Worm (Caenorhabditis elegans) whole organism, young adult: Measurements from ENCODE around the gene ttc-37.

ENCODE experiments used
- B0261.1 ChIP-seq: sonication (generic microtip); optimal IDR thresholded peaks from 2 replicates; lab custom pipeline; 2016; ENCODE audit warnings: mild to moderate bottlenecking, missing genetic modification characterization, moderate library complexity, missing compliant biosample characterization
- K11D2.4 ChIP-seq: fragments of 200-800 bp; sonication (Bioruptor generic); IDR thresholded peaks from 2 replicates; pipeline ENCODE4 v1.3.6; 2022; ENCODE audit warnings: missing genetic modification reagents, missing genetic modification characterization, missing compliant biosample characterization
- ZK185.1 ChIP-seq: sonication (generic microtip); optimal IDR thresholded peaks from 2 replicates; lab custom pipeline; 2016; ENCODE audit warnings: mild to moderate bottlenecking, missing genetic modification characterization, missing compliant biosample characterization; ENCODE audit not compliant: poor library complexity, severe bottlenecking
- ama-1 ChIP-seq, 3 experiments: fragments of 150-350 bp in 1 of 3; sonication (generic microtip) in 2 of 3; optimal IDR thresholded peaks; 2 replicates each; lab custom pipeline; 2014 to 2018; ENCODE audit warnings: missing biosample characterization in 2 of 3, missing genetic modification characterization in 2 of 3, missing genetic modification reagents in 2 of 3
- die-1 ChIP-seq: sonication (generic microtip); optimal IDR thresholded peaks from 2 replicates; lab custom pipeline; 2016; ENCODE audit warnings: missing genotype, mild to moderate bottlenecking, missing genetic modification characterization, missing compliant biosample characterization
- hlh-26 ChIP-seq: fragments of 200-800 bp; sonication (Bioruptor generic); conservative IDR thresholded peaks from 2 replicates; pipeline ENCODE4 v1.3.6; 2022; ENCODE audit warnings: missing genetic modification reagents, missing genetic modification characterization, missing compliant biosample characterization
- hmg-20 ChIP-seq: fragments of 200-800 bp; sonication (Bioruptor generic); IDR thresholded peaks from 2 replicates; pipeline ENCODE4 v1.3.6; 2022; ENCODE audit warnings: missing genetic modification reagents, missing genetic modification characterization, missing compliant biosample characterization
- let-607 ChIP-seq, 2 experiments: fragments of 200-800 bp in 1 of 2; sonication (Bioruptor generic) in 1 of 2; sonication (generic microtip) in 1 of 2; optimal IDR thresholded peaks; 2 replicates each; lab custom pipeline; 2016 to 2018; ENCODE audit warnings: mild to moderate bottlenecking in 2 of 2, missing compliant biosample characterization in 2 of 2, missing genetic modification characterization in 2 of 2, moderate library complexity in 2 of 2, missing genotype in 1 of 2
- mcd-1 ChIP-seq: fragments of 200-800 bp; sonication (Bioruptor generic); IDR thresholded peaks from 2 replicates; pipeline ENCODE4 v1.3.6; 2022; ENCODE audit warnings: missing genetic modification reagents, missing genetic modification characterization, missing compliant biosample characterization
- nfya-1 ChIP-seq: sonication (generic microtip); optimal IDR thresholded peaks from 2 replicates; lab custom pipeline; 2017; ENCODE audit warnings: antibody characterized with exemption, missing compliant biosample characterization, missing genetic modification characterization, borderline replicate concordance; ENCODE audit not compliant: insufficient read depth
- nhr-27 ChIP-seq: fragments of 200-800 bp; sonication (Bioruptor generic); optimal IDR thresholded peaks from 2 replicates; lab custom pipeline; 2018; ENCODE audit warnings: mild to moderate bottlenecking, missing genetic modification characterization, moderate library complexity, missing compliant biosample characterization
- nhr-90 ChIP-seq: sonication (generic microtip); optimal IDR thresholded peaks from 2 replicates; lab custom pipeline; 2016; ENCODE audit warnings: missing genotype, mild to moderate bottlenecking, missing genetic modification characterization, missing compliant biosample characterization
- snpc-4 ChIP-seq, 5 experiments: fragments of 150-350 bp in 1 of 5; sonication (generic microtip) in 4 of 5; optimal IDR thresholded peaks; 2 replicates each; lab custom pipeline; 2014 to 2018; ENCODE audit warnings: missing genetic modification characterization in 5 of 5, missing biosample characterization in 3 of 5, antibody characterized with exemption in 2 of 5, mild to moderate bottlenecking in 2 of 5, missing compliant biosample characterization in 2 of 5, missing genotype in 2 of 5, moderate library complexity in 2 of 5, missing genetic modification reagents in 1 of 5
- tbx-9 ChIP-seq: sonication (generic microtip); optimal IDR thresholded peaks from 2 replicates; lab custom pipeline; 2016; ENCODE audit warnings: borderline replicate concordance, missing genetic modification characterization, inconsistent platforms, missing compliant biosample characterization

DNA sequence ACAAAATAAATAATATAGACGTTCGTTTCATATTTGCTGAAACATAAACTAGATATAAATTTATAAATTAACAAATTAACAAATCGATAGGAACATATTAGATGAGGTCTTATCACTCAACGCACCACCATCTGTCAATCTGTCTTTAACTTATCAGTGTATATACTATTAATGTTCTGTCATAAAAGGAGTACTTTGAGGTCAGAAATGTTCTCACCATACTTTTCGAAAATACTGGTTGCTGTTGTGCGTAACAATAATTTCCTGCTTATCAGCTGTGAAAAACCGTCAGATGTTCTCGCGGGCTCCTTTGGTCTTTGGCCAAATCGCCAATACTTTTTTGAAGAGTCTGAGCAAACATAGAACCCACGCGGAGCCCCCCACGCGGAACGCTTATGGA, 11.8 kb upstream of the ttc-37 start, which contains the start of gene C03A7.13:
- no peak for TF ChIP-seq ZK185.1
- no peak for TF ChIP-seq nhr-90 (tag; lab: Kevin White, UChicago)
- no peak for TF ChIP-seq snpc-4 (GFP tag; optimal IDR thresholded peaks at IDR 0.05; lab: Kevin White, UChicago)
- TF ChIP-seq snpc-4 (tag; optimal IDR thresholded peaks at IDR 0.05; lab: Kevin White, UChicago): no peak
- no peak for TF ChIP-seq K11D2.4 (GFP tag; lab: Robert Waterston, UW)
- TF ChIP-seq B0261.1 (tag; lab: Kevin White, UChicago): no peak
- TF ChIP-seq die-1 (tag; lab: Kevin White, UChicago): no peak
- peak in 1 of 2 experiments; percentile 30 for TF ChIP-seq let-607 (tag; optimal IDR thresholded peaks at IDR 0.05; lab: Kevin White, UChicago)
- no peak for TF ChIP-seq nfya-1 (tag; lab: Kevin White, UChicago)
- TF ChIP-seq tbx-9: no peak
- no peak for TF ChIP-seq mcd-1
- TF ChIP-seq hlh-26 (GFP tag; lab: Robert Waterston, UW): no peak
- no peak for TF ChIP-seq nhr-27 (tag; lab: Kevin White, UChicago)
- TF ChIP-seq hmg-20 (GFP tag; lab: Robert Waterston, UW): no peak
- TF ChIP-seq ama-1 (optimal IDR thresholded peaks at IDR 0.05; lab: Kevin White, UChicago): no peak
- TF ChIP-seq ama-1 (GFP tag; optimal IDR thresholded peaks at IDR 0.05; lab: Kevin White, UChicago): no peak
